Worm (Caenorhabditis elegans) whole organism, L4/young adult: ENCODE data around the gene spv-1.

Source experiments
- dao-5 ChIP-seq: sonication (generic microtip); optimal IDR thresholded peaks from 2 replicates; lab custom pipeline; 2016; ENCODE audit warnings: missing genotype, missing genetic modification characterization, moderate library complexity, missing compliant biosample characterization
- him-1 ChIP-seq: sonication (generic microtip); optimal IDR thresholded peaks from 2 replicates; lab custom pipeline; 2016; ENCODE audit warnings: missing genotype, missing genetic modification reagents, missing genetic modification characterization, missing compliant biosample characterization

- TF ChIP-seq him-1 (tag; lab: Kevin White, UChicago) (no peak), dao-5 (tag; lab: Kevin White, UChicago) (no peak)
Observed at ce11 chrII:7888759-7889158, 39.7 kb downstream of the spv-1 start.
